Fruit fly (Drosophila melanogaster) whole organism, embryonic: Measurements from ENCODE around the gene Ddc.

Experiments
- Ada2b ChIP-seq: fragments of 200-800 bp; sonication (Bioruptor generic); IDR thresholded peaks from 2 replicates; pipeline ENCODE4 v1.3.6; 2022; ENCODE audit warnings: missing biosample characterization, missing genetic modification characterization
- CG10654 ChIP-seq: fragments of 200-800 bp; sonication (Bioruptor generic); optimal IDR thresholded peaks from 2 replicates; lab custom pipeline; 2016; ENCODE audit warnings: missing biosample characterization, missing genetic modification characterization
- CG10979 ChIP-seq: fragments of 200-800 bp; sonication (Bioruptor generic); optimal IDR thresholded peaks from 2 replicates; lab custom pipeline; 2018; ENCODE audit warnings: missing biosample characterization, mild to moderate bottlenecking, missing genetic modification characterization, moderate library complexity
- CG12659 ChIP-seq: fragments of 200-800 bp; sonication (Bioruptor generic); optimal IDR thresholded peaks from 3 replicates; lab custom pipeline; 2017; ENCODE audit warnings: mild to moderate bottlenecking, missing biosample characterization, missing genetic modification reagents, missing genetic modification characterization
- CG14014 ChIP-seq: fragments of 200-800 bp; sonication (Bioruptor generic); IDR thresholded peaks from 2 replicates; pipeline ENCODE4 v1.3.6; 2022; ENCODE audit warnings: missing biosample characterization, missing genetic modification characterization
- CG14050 ChIP-seq: fragments of 200-800 bp; sonication (Bioruptor generic); IDR thresholded peaks from 3 replicates; pipeline ENCODE4 v1.3.6; 2022; ENCODE audit warnings: missing biosample characterization, missing genetic modification characterization
- CG14710 ChIP-seq: fragments of 200-800 bp; sonication (Bioruptor generic); optimal IDR thresholded peaks from 3 replicates; lab custom pipeline; 2019; ENCODE audit warnings: missing biosample characterization, mild to moderate bottlenecking, missing genetic modification characterization, moderate library complexity
- CG15269 ChIP-seq: fragments of 200-800 bp; sonication (Bioruptor generic); optimal IDR thresholded peaks from 2 replicates; lab custom pipeline; 2018; ENCODE audit warnings: missing biosample characterization, mild to moderate bottlenecking, missing genetic modification characterization, moderate library complexity
- CG15479 ChIP-seq: fragments of 200-800 bp; sonication (Bioruptor generic); optimal IDR thresholded peaks from 3 replicates; lab custom pipeline; 2019; ENCODE audit warnings: missing biosample characterization, mild to moderate bottlenecking, missing genetic modification characterization, moderate library complexity
- CG15601 ChIP-seq: fragments of 200-800 bp; sonication (Bioruptor generic); optimal IDR thresholded peaks from 3 replicates; lab custom pipeline; 2019; ENCODE audit warnings: missing biosample characterization, mild to moderate bottlenecking, missing genetic modification characterization, moderate library complexity
- CG1602 ChIP-seq: fragments of 200-800 bp; sonication (Bioruptor generic); optimal IDR thresholded peaks from 3 replicates; lab custom pipeline; 2016; ENCODE audit warnings: missing biosample characterization, missing genetic modification characterization
- CG16813 ChIP-seq: fragments of 200-800 bp; sonication (Bioruptor generic); IDR thresholded peaks from 3 replicates; pipeline ENCODE4 v1.3.6; 2022; ENCODE audit warnings: missing biosample characterization, missing genetic modification characterization; ENCODE audit not compliant: partially characterized antibody
- CG16815 ChIP-seq: fragments of 200-800 bp; sonication (Bioruptor generic); optimal IDR thresholded peaks from 3 replicates; lab custom pipeline; 2017; ENCODE audit warnings: missing biosample characterization, mild to moderate bottlenecking, missing genetic modification characterization
- CG16863 ChIP-seq: fragments of 200-800 bp; sonication (Bioruptor generic); optimal IDR thresholded peaks from 3 replicates; lab custom pipeline; 2016; ENCODE audit warnings: missing biosample characterization, missing genetic modification characterization
- CG17361 ChIP-seq: fragments of 200-800 bp; sonication (Bioruptor generic); IDR thresholded peaks from 3 replicates; pipeline ENCODE4 v1.3.6; 2022; ENCODE audit warnings: missing biosample characterization, missing genetic modification characterization
- CG1832 ChIP-seq: fragments of 200-800 bp; sonication (Bioruptor generic); optimal IDR thresholded peaks from 2 replicates; lab custom pipeline; 2017; ENCODE audit warnings: missing biosample characterization, mild to moderate bottlenecking, missing genetic modification characterization, inconsistent platforms
- CG2120 ChIP-seq: fragments of 200-800 bp; sonication (Bioruptor generic); optimal IDR thresholded peaks from 3 replicates; lab custom pipeline; 2016; ENCODE audit warnings: missing biosample characterization, missing genetic modification characterization
- CG30431 ChIP-seq: fragments of 200-800 bp; sonication (Bioruptor generic); optimal IDR thresholded peaks from 2 replicates; lab custom pipeline; 2017; ENCODE audit warnings: missing biosample characterization, missing genetic modification characterization
- CG4730 ChIP-seq: fragments of 200-800 bp; sonication (Bioruptor generic); IDR thresholded peaks from 2 replicates; pipeline ENCODE4 v1.3.6; 2022; ENCODE audit warnings: missing biosample characterization, missing genetic modification characterization
- CG5180 ChIP-seq: fragments of 200-800 bp; sonication (Bioruptor generic); optimal IDR thresholded peaks from 3 replicates; lab custom pipeline; 2017; ENCODE audit warnings: missing biosample characterization, missing genetic modification characterization, mild to moderate bottlenecking, moderate library complexity, missing genetic modification reagents
- CG6813 ChIP-seq: fragments of 200-800 bp; sonication (Bioruptor generic); optimal IDR thresholded peaks from 2 replicates; lab custom pipeline; 2017; ENCODE audit warnings: missing biosample characterization, missing genetic modification characterization, mild to moderate bottlenecking, moderate library complexity, missing genetic modification reagents
- CG8765 ChIP-seq: fragments of 200-800 bp; sonication (Bioruptor generic); IDR thresholded peaks from 2 replicates; pipeline ENCODE4 v1.3.6; 2022; ENCODE audit warnings: missing biosample characterization, missing genetic modification characterization
- Dek ChIP-seq: fragments of 200-800 bp; sonication (Bioruptor generic); optimal IDR thresholded peaks from 3 replicates; lab custom pipeline; 2019; ENCODE audit warnings: missing biosample characterization, mild to moderate bottlenecking, missing genetic modification characterization, moderate library complexity
- Dip3 ChIP-seq: fragments of 200-800 bp; sonication (Bioruptor generic); optimal IDR thresholded peaks from 3 replicates; lab custom pipeline; 2016; ENCODE audit warnings: missing biosample characterization, missing genetic modification characterization
- Hand ChIP-seq: fragments of 200-800 bp; sonication (Bioruptor generic); optimal IDR thresholded peaks from 2 replicates; lab custom pipeline; 2017; ENCODE audit warnings: mild to moderate bottlenecking, missing biosample characterization, missing genetic modification reagents, missing genetic modification characterization
- HmgD ChIP-seq: fragments of 200-800 bp; sonication (Bioruptor generic); optimal IDR thresholded peaks from 3 replicates; lab custom pipeline; 2016; ENCODE audit warnings: missing biosample characterization, missing genetic modification characterization
- Hr3 ChIP-seq: fragments of 200-800 bp; sonication (Bioruptor generic); optimal IDR thresholded peaks from 3 replicates; lab custom pipeline; 2016; ENCODE audit warnings: missing biosample characterization, missing genetic modification characterization
- Jarid2 ChIP-seq: fragments of 200-800 bp; sonication (Bioruptor generic); optimal IDR thresholded peaks from 3 replicates; lab custom pipeline; 2017; ENCODE audit warnings: mild to moderate bottlenecking, missing biosample characterization, missing genetic modification reagents, missing genetic modification characterization
- Meics ChIP-seq: fragments of 200-800 bp; sonication (Bioruptor generic); optimal IDR thresholded peaks from 2 replicates; lab custom pipeline; 2017; ENCODE audit warnings: missing biosample characterization, mild to moderate bottlenecking, missing genetic modification characterization
- Optix ChIP-seq: fragments of 200-800 bp; sonication (Bioruptor generic); IDR thresholded peaks from 3 replicates; pipeline ENCODE4 v1.3.6; 2022; ENCODE audit warnings: missing biosample characterization, missing genetic modification characterization
- ato ChIP-seq: fragments of 200-800 bp; sonication (Bioruptor generic); IDR thresholded peaks from 2 replicates; pipeline ENCODE4 v1.3.6; 2022; ENCODE audit warnings: missing biosample characterization, missing genetic modification characterization; ENCODE audit not compliant: partially characterized antibody
- az2 ChIP-seq: fragments of 200-800 bp; sonication (Bioruptor generic); optimal IDR thresholded peaks from 3 replicates; lab custom pipeline; 2016; ENCODE audit warnings: missing biosample characterization, missing genetic modification characterization
- dm ChIP-seq: fragments of 200-800 bp; sonication (Bioruptor generic); optimal IDR thresholded peaks from 3 replicates; lab custom pipeline; 2016; ENCODE audit warnings: missing biosample characterization, missing genetic modification characterization
- jing ChIP-seq: fragments of 200-800 bp; sonication (Bioruptor generic); optimal IDR thresholded peaks from 2 replicates; lab custom pipeline; 2018; ENCODE audit warnings: missing biosample characterization, mild to moderate bottlenecking, missing genetic modification characterization
- kah ChIP-seq: fragments of 200-800 bp; sonication (Bioruptor generic); optimal IDR thresholded peaks from 2 replicates; lab custom pipeline; 2018; ENCODE audit warnings: missing biosample characterization, mild to moderate bottlenecking, missing genetic modification characterization
- lab ChIP-seq: fragments of 200-800 bp; sonication (Bioruptor generic); optimal IDR thresholded peaks from 3 replicates; lab custom pipeline; 2017; ENCODE audit warnings: missing biosample characterization, missing genetic modification characterization, mild to moderate bottlenecking, moderate library complexity, missing genetic modification reagents
- pita ChIP-seq: fragments of 200-800 bp; sonication (Bioruptor generic); optimal IDR thresholded peaks from 2 replicates; lab custom pipeline; 2017; ENCODE audit warnings: missing biosample characterization, mild to moderate bottlenecking, missing genetic modification characterization
- psq ChIP-seq: fragments of 200-800 bp; sonication (Bioruptor generic); optimal IDR thresholded peaks from 2 replicates; lab custom pipeline; 2017; ENCODE audit warnings: missing biosample characterization, missing genetic modification characterization
- ranshi ChIP-seq: fragments of 200-800 bp; sonication (Bioruptor generic); IDR thresholded peaks from 2 replicates; pipeline ENCODE4 v1.3.6; 2022; ENCODE audit warnings: missing biosample characterization, missing genetic modification characterization
- row ChIP-seq: fragments of 200-800 bp; sonication (Bioruptor generic); IDR thresholded peaks from 3 replicates; pipeline ENCODE4 v1.3.6; 2022; ENCODE audit warnings: missing biosample characterization, missing genetic modification characterization
- salm ChIP-seq: fragments of 200-800 bp; sonication (Bioruptor generic); optimal IDR thresholded peaks from 2 replicates; lab custom pipeline; 2018; ENCODE audit warnings: missing biosample characterization, mild to moderate bottlenecking, missing genetic modification characterization
- sd ChIP-seq: fragments of 200-800 bp; sonication (Bioruptor generic); optimal IDR thresholded peaks from 3 replicates; lab custom pipeline; 2018; ENCODE audit warnings: missing biosample characterization, mild to moderate bottlenecking, missing genetic modification characterization, moderate library complexity
- stc ChIP-seq: fragments of 200-800 bp; sonication (Bioruptor generic); IDR thresholded peaks from 2 replicates; pipeline ENCODE4 v1.3.6; 2022; ENCODE audit warnings: missing biosample characterization, missing genetic modification characterization
- tap ChIP-seq: fragments of 200-800 bp; optimal IDR thresholded peaks from 3 replicates; lab custom pipeline; 2019; ENCODE audit warnings: missing biosample characterization, mild to moderate bottlenecking, missing genetic modification characterization, moderate library complexity
- tin ChIP-seq: fragments of 200-800 bp; sonication (Bioruptor generic); optimal IDR thresholded peaks from 3 replicates; lab custom pipeline; 2016; ENCODE audit warnings: missing biosample characterization, missing genetic modification characterization
- toy ChIP-seq: fragments of 200-800 bp; sonication (Bioruptor generic); IDR thresholded peaks from 2 replicates; pipeline ENCODE4 v1.3.6; 2022; ENCODE audit warnings: missing biosample characterization, missing genetic modification characterization
- ttk ChIP-seq: fragments of 200-800 bp; sonication (Bioruptor generic); IDR thresholded peaks from 2 replicates; pipeline ENCODE4 v2.1.2; 2022; ENCODE audit warnings: missing biosample characterization, missing genetic modification characterization
- unpg ChIP-seq: fragments of 200-800 bp; sonication (Bioruptor generic); optimal IDR thresholded peaks from 3 replicates; lab custom pipeline; 2018; ENCODE audit warnings: missing biosample characterization, mild to moderate bottlenecking, missing genetic modification characterization, moderate library complexity

The Ddc gene

DNA sequence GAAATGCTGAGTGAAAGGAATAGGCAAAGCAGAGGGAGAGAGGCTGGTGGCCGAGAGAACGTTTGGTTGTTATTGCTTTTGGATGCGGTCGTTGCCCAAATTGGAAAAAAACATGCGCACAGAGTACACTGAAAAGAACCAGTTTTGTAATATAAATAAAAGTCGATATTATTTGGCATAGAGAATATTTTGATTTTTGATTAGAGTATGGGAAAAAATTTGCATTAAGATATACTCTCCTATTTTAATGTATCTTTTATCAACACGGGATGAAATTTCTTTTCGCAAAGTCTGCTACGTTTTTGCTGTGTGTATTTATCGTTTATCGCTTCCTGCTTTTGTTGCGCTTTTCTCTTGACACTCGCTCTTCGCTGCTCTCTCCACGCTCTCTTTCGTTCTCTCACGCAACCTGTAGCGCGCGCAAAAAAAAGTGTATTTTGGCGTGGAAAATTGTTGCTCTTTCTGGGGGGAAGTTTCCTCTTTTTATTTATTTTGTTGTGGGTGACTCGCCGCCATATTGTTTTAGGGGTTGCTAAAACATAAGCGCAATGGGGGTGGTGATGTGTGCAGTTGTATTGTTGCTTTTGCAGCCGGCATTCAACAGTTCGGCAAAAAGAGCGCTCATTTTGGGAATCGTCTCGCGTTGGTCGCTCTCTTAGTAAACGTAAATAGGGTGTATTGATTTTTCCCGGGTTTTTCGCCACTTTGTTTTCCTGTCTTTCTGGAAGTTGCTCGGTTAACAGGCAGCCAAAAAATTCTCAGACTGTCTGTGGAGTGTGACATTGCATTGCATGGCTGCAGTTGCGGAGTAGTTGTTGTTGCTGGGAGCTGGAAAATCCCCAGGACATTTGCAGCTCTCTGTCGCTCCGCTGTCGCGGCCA lies 45.1 kb upstream of the Ddc start (continued):
- peak; percentile 97 for TF ChIP-seq CG1602 (GFP tag; lab: Kevin White, UChicago)
- TF ChIP-seq ranshi (GFP tag; lab: Robert Waterston, UW) = peak; percentile 97
- peak; percentile 97 for TF ChIP-seq CG17361 (GFP tag; lab: Robert Waterston, UW)
- TF ChIP-seq stc (GFP tag; lab: Robert Waterston, UW) = peak; percentile 99
- peak; percentile 87 for TF ChIP-seq dm
- peak; percentile 97 for TF ChIP-seq CG15601
- peak; percentile 97 for TF ChIP-seq tap
- peak; percentile 98 for TF ChIP-seq unpg (GFP tag; lab: Kevin White, UChicago)
- peak; percentile 95 for TF ChIP-seq salm (tag; lab: Kevin White, UChicago)
- TF ChIP-seq CG14014 (GFP tag; lab: Robert Waterston, UW) = peak; percentile 97
- peak; percentile 93 for TF ChIP-seq CG14050 (GFP tag; lab: Robert Waterston, UW)
- TF ChIP-seq sd (tag; lab: Kevin White, UChicago) = peak; percentile 76
- peak; percentile 95 for TF ChIP-seq Hr3 (GFP tag; lab: Kevin White, UChicago)
- TF ChIP-seq HmgD (GFP tag; lab: Kevin White, UChicago) = peak; percentile 67
- peak; percentile 98 for TF ChIP-seq CG10979
- peak; percentile 90 for TF ChIP-seq jing (GFP tag; lab: Kevin White, UChicago)
- no peak for TF ChIP-seq CG16813 (GFP tag; lab: Robert Waterston, UW)
- peak; percentile 95 for TF ChIP-seq CG12659 (GFP tag; lab: Kevin White, UChicago)
- peak; percentile 87 for TF ChIP-seq Optix (GFP tag; lab: Robert Waterston, UW)
- TF ChIP-seq toy (GFP tag; lab: Robert Waterston, UW) = peak; percentile 90
- peak; percentile 97 for TF ChIP-seq CG10654
- TF ChIP-seq psq (GFP tag; lab: Kevin White, UChicago) = peak; percentile 86
- TF ChIP-seq CG8765 (GFP tag; lab: Robert Waterston, UW) = peak; percentile 92
- peak; percentile 94 for TF ChIP-seq Dek (tag; lab: Kevin White, UChicago)
- peak; percentile 96 for TF ChIP-seq Hand (GFP tag; lab: Kevin White, UChicago)
- TF ChIP-seq CG6813 (GFP tag; lab: Kevin White, UChicago) = peak; percentile 98
- peak; percentile 89 for TF ChIP-seq CG16815 (GFP tag; lab: Kevin White, UChicago)
- TF ChIP-seq CG2120 (GFP tag; lab: Kevin White, UChicago) = peak; percentile 97
- no peak for TF ChIP-seq CG1832 (GFP tag; lab: Kevin White, UChicago)
- peak; percentile 99 for TF ChIP-seq lab
- peak; percentile 80 for TF ChIP-seq CG30431
- TF ChIP-seq tin = peak; percentile 97
- peak; percentile 98 for TF ChIP-seq row (GFP tag; lab: Robert Waterston, UW)
- peak; percentile 98 for TF ChIP-seq Ada2b (GFP tag; lab: Robert Waterston, UW)
- TF ChIP-seq CG16863 (GFP tag; lab: Kevin White, UChicago) = peak; percentile 94
- peak; percentile 97 for TF ChIP-seq ttk
- TF ChIP-seq CG15479 = peak; percentile 73
- TF ChIP-seq pita (GFP tag; lab: Kevin White, UChicago) = no peak
- TF ChIP-seq Jarid2 = peak; percentile 82
- TF ChIP-seq kah (GFP tag; lab: Kevin White, UChicago) = peak; percentile 93
- peak; percentile 91 for TF ChIP-seq Dip3 (GFP tag; lab: Kevin White, UChicago)
- TF ChIP-seq az2 (GFP tag; lab: Kevin White, UChicago) = peak; percentile 95
- TF ChIP-seq CG5180 (GFP tag; lab: Kevin White, UChicago) = peak; percentile 89
- no peak for TF ChIP-seq ato (GFP tag; lab: Robert Waterston, UW)
- TF ChIP-seq Meics = peak; percentile 98
- TF ChIP-seq CG14710 (tag; lab: Kevin White, UChicago) = peak; percentile 96
- peak; percentile 95 for TF ChIP-seq CG15269
- peak; percentile 96 for TF ChIP-seq CG4730
